Worm (Caenorhabditis elegans): ENCODE results near the gene B0416.7.

DNA sequence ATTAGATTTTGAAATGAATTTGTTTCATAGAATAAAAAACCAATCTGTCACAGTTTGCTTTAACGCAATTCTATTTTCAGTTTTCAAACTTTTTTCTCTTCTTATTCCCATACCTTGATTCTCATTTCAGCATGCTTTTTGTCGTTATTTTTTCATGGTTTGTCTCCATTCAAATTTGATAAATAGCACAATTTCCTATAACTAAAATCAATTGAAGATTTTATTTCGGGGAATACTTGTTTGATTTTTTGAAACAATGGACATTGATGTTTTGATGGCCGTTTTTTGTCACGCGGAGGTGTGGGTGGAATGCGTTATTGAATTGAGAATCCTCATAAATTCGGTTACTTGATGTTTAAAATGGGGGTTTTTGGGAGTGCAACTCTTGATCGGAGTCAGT, 14.7 kb downstream of the B0416.7 start, which contains the start of gene B0416.11:
- TF ChIP-seq ref-1 (GFP tag; conservative IDR thresholded peaks at IDR 0.05): no peak
- TF ChIP-seq klf-2 (GFP tag; conservative IDR thresholded peaks at IDR 0.05): no peak
- TF ChIP-seq flt-1 (GFP tag; IDR thresholded peaks at IDR 0.05): no peak
- no peak for TF ChIP-seq med-1 (GFP tag; optimal IDR thresholded peaks at IDR 0.05; ENCODE audit: insufficient read depth)
- no peak for TF ChIP-seq cog-1 (tag; optimal IDR thresholded peaks at IDR 0.05)
- TF ChIP-seq ztf-29 (GFP tag; IDR thresholded peaks at IDR 0.05): no peak
- no peak for TF ChIP-seq tab-1 (GFP tag; IDR thresholded peaks at IDR 0.05)

Data from whole organism, midembryonic.